Fruit fly (Drosophila melanogaster) whole organism, wandering third instar larva: Measurements from ENCODE around the gene Pisd.

Experiments used
- Abd-B ChIP-seq: fragments of >200 bp; optimal IDR thresholded peaks from 2 replicates; lab custom pipeline; 2017; ENCODE audit warnings: missing biosample characterization, missing genetic modification characterization
- CG32264 ChIP-seq: fragments of 200-800 bp; sonication (Bioruptor generic); optimal IDR thresholded peaks from 2 replicates; lab custom pipeline; 2016; ENCODE audit warnings: missing biosample characterization, missing genetic modification characterization
- CG9705 ChIP-seq: fragments of 200-800 bp; sonication (Bioruptor generic); optimal IDR thresholded peaks from 2 replicates; lab custom pipeline; 2018; ENCODE audit warnings: missing biosample characterization, mild to moderate bottlenecking, missing genetic modification characterization
- CrebA ChIP-seq: fragments of 200-800 bp; sonication (Bioruptor generic); optimal IDR thresholded peaks from 2 replicates; lab custom pipeline; 2016; ENCODE audit warnings: missing biosample characterization, mild to moderate bottlenecking, missing genetic modification characterization, borderline replicate concordance
- Dfd ChIP-seq: fragments of >200 bp; optimal IDR thresholded peaks from 2 replicates; lab custom pipeline; 2017; ENCODE audit warnings: missing biosample characterization, missing genetic modification characterization
- Dif ChIP-seq: fragments of 200-275, 200-300 bp; sonication (Bioruptor generic); optimal IDR thresholded peaks from 2 replicates; lab custom pipeline; 2018; ENCODE audit warnings: missing biosample characterization, missing genetic modification characterization; ENCODE audit not compliant: partially characterized antibody
- GATAd ChIP-seq: sonication (Bioruptor generic); optimal IDR thresholded peaks from 2 replicates; lab custom pipeline; 2016; ENCODE audit warnings: missing biosample characterization, missing genetic modification characterization
- HLH106 ChIP-seq: fragments of 200-800 bp; optimal IDR thresholded peaks from 3 replicates; lab custom pipeline; 2019; ENCODE audit warnings: missing biosample characterization, mild to moderate bottlenecking, missing genetic modification characterization, moderate library complexity
- Hnf4 ChIP-seq: fragments of 200-800 bp; sonication (Bioruptor generic); optimal IDR thresholded peaks from 2 replicates; lab custom pipeline; 2016; ENCODE audit warnings: missing biosample characterization, mild to moderate bottlenecking, missing genetic modification characterization
- Hr78 ChIP-seq: fragments of >200 bp; optimal IDR thresholded peaks from 2 replicates; lab custom pipeline; 2017; ENCODE audit warnings: missing biosample characterization, missing genetic modification characterization
- Hr83 ChIP-seq: fragments of 200-300 bp; sonication (Bioruptor generic); optimal IDR thresholded peaks from 2 replicates; lab custom pipeline; 2016; ENCODE audit warnings: missing biosample characterization, mild to moderate bottlenecking, missing genetic modification characterization, moderate library complexity; ENCODE audit not compliant: poor library complexity, severe bottlenecking
- Jra ChIP-seq: sonication (Bioruptor generic); optimal IDR thresholded peaks from 2 replicates; lab custom pipeline; 2016; ENCODE audit warnings: missing biosample characterization, missing genetic modification characterization
- Mio ChIP-seq: sonication (Bioruptor generic); optimal IDR thresholded peaks from 2 replicates; lab custom pipeline; 2016; ENCODE audit warnings: missing biosample characterization, missing genetic modification characterization
- Myc ChIP-seq: fragments of >200 bp; optimal IDR thresholded peaks from 2 replicates; lab custom pipeline; 2017
- N ChIP-seq: fragments of >200 bp; optimal IDR thresholded peaks from 2 replicates; lab custom pipeline; 2018; ENCODE audit warnings: missing biosample characterization, missing external identifiers, missing genetic modification characterization
- Rel ChIP-seq, 2 experiments: fragments of 200-800 bp; sonication (Bioruptor generic) in 1 of 2; optimal IDR thresholded peaks; 2 replicates in 1 of 2; 3 replicates in 1 of 2; lab custom pipeline; 2016 to 2019; ENCODE audit warnings: mild to moderate bottlenecking in 2 of 2, missing biosample characterization in 2 of 2, missing genetic modification characterization in 2 of 2, moderate library complexity in 1 of 2
- Sp1 ChIP-seq: fragments of 200-800 bp; sonication (Bioruptor generic); optimal IDR thresholded peaks from 3 replicates; lab custom pipeline; 2019; ENCODE audit warnings: missing biosample characterization, mild to moderate bottlenecking, missing genetic modification characterization, moderate library complexity
- Vsx2 ChIP-seq: fragments of 200-300, 225-300 bp; sonication (Bioruptor generic); optimal IDR thresholded peaks from 2 replicates; lab custom pipeline; 2018; ENCODE audit warnings: missing biosample characterization, missing genetic modification characterization; ENCODE audit not compliant: partially characterized antibody
- brk ChIP-seq: fragments of 200-800 bp; sonication (Bioruptor generic); optimal IDR thresholded peaks from 2 replicates; lab custom pipeline; 2016; ENCODE audit warnings: missing biosample characterization, mild to moderate bottlenecking, missing genetic modification characterization
- dmrt93B ChIP-seq: fragments of 200-800 bp; sonication (Bioruptor generic); optimal IDR thresholded peaks from 2 replicates; lab custom pipeline; 2018; ENCODE audit warnings: missing biosample characterization, mild to moderate bottlenecking, missing genetic modification characterization
- dsf ChIP-seq: sonication (Bioruptor generic); optimal IDR thresholded peaks from 2 replicates; lab custom pipeline; 2016; ENCODE audit warnings: missing biosample characterization, missing genetic modification characterization, borderline replicate concordance
- foxo ChIP-seq, 2 experiments: fragments of 200-800 bp; sonication (Bioruptor generic); optimal IDR thresholded peaks; 2 replicates in 1 of 2; 3 replicates in 1 of 2; lab custom pipeline; 2016 to 2017; ENCODE audit warnings: missing biosample characterization in 2 of 2, missing genetic modification characterization in 2 of 2
- fru ChIP-seq: fragments of 200-800 bp; sonication (Bioruptor generic); optimal IDR thresholded peaks from 3 replicates; lab custom pipeline; 2016; ENCODE audit warnings: missing biosample characterization, mild to moderate bottlenecking, missing genetic modification characterization
- h ChIP-seq: fragments of 200-800 bp; sonication (Bioruptor generic); optimal IDR thresholded peaks from 3 replicates; lab custom pipeline; 2016; ENCODE audit warnings: missing biosample characterization, mild to moderate bottlenecking, missing genetic modification characterization
- lola ChIP-seq: fragments of >200 bp; optimal IDR thresholded peaks from 2 replicates; lab custom pipeline; 2017; ENCODE audit warnings: missing biosample characterization, missing genetic modification characterization
- pan ChIP-seq: fragments of >200 bp; optimal IDR thresholded peaks from 2 replicates; lab custom pipeline; 2017
- psq ChIP-seq: fragments of 200-800 bp; sonication (Bioruptor generic); optimal IDR thresholded peaks from 3 replicates; lab custom pipeline; 2017; ENCODE audit warnings: missing biosample characterization, mild to moderate bottlenecking, missing genetic modification characterization, moderate library complexity
- sage ChIP-seq: fragments of 200-800 bp; sonication (Bioruptor generic); optimal IDR thresholded peaks from 2 replicates; lab custom pipeline; 2016; ENCODE audit warnings: missing biosample characterization, mild to moderate bottlenecking, missing genetic modification characterization
- sv ChIP-seq: fragments of 200-800 bp; sonication (Bioruptor generic); optimal IDR thresholded peaks from 3 replicates; lab custom pipeline; 2016; ENCODE audit warnings: missing biosample characterization, missing genetic modification characterization
- woc ChIP-seq: sonication (Bioruptor generic); optimal IDR thresholded peaks from 2 replicates; lab custom pipeline; 2016; ENCODE audit warnings: missing biosample characterization, mild to moderate bottlenecking, missing genetic modification characterization

Gene Pisd

dm6 chr3R:24079613-24080012, 29.0 kb downstream of the Pisd start:
- TF ChIP-seq Dfd (peak; percentile 94), Hr83 (GFP tag; lab: Kevin White, UChicago) (no peak), Dif (GFP tag; lab: Kevin White, UChicago) (no peak)

- no peak for TF ChIP-seq sage (GFP tag; lab: Kevin White, UChicago)
- TF ChIP-seq dmrt93B (GFP tag; lab: Kevin White, UChicago): no peak
- TF ChIP-seq Rel (GFP tag; optimal IDR thresholded peaks at IDR 0.05; lab: Kevin White, UChicago): no peak
- TF ChIP-seq Rel (tag; optimal IDR thresholded peaks at IDR 0.05; lab: Kevin White, UChicago): no peak
- no peak for TF ChIP-seq woc (GFP tag; lab: Kevin White, UChicago)
- TF ChIP-seq h (GFP tag; lab: Kevin White, UChicago): peak; percentile 33
- TF ChIP-seq Hr78 (GFP tag; lab: Kevin White, UChicago): no peak
- no peak for TF ChIP-seq N (GFP tag; lab: Kevin White, UChicago)
- TF ChIP-seq Jra: no peak
- TF ChIP-seq CG32264 (GFP tag; lab: Kevin White, UChicago): no peak
- no peak for TF ChIP-seq psq (GFP tag; lab: Kevin White, UChicago)
- no peak for TF ChIP-seq sv (GFP tag; lab: Kevin White, UChicago)
- no peak for TF ChIP-seq Mio (GFP tag; lab: Kevin White, UChicago)
- no peak for TF ChIP-seq Sp1
- no peak for TF ChIP-seq CG9705 (GFP tag; lab: Kevin White, UChicago)
- TF ChIP-seq foxo (GFP tag; optimal IDR thresholded peaks at IDR 0.05; lab: Kevin White, UChicago): no peak
- TF ChIP-seq GATAd (GFP tag; lab: Kevin White, UChicago): no peak
- no peak for TF ChIP-seq lola (GFP tag; lab: Kevin White, UChicago)
- TF ChIP-seq Hnf4 (GFP tag; lab: Kevin White, UChicago): no peak
- TF ChIP-seq CrebA (GFP tag; lab: Kevin White, UChicago): peak; percentile 66
- no peak for TF ChIP-seq HLH106 (tag; lab: Kevin White, UChicago)
- no peak for TF ChIP-seq Vsx2 (GFP tag; lab: Kevin White, UChicago)
- peak; percentile 34 for TF ChIP-seq brk
- no peak for TF ChIP-seq Dif (GFP tag; lab: Kevin White, UChicago)
- TF ChIP-seq dsf: no peak
- no peak for TF ChIP-seq Abd-B (GFP tag; lab: Kevin White, UChicago)
Measured at dm6 chr3R:24084975-24085374, 34.4 kb downstream of the Pisd start.

- TF ChIP-seq Hnf4 (GFP tag; lab: Kevin White, UChicago): no peak
- TF ChIP-seq lola (GFP tag; lab: Kevin White, UChicago): no peak
- TF ChIP-seq fru: no peak
- no peak for TF ChIP-seq Jra
- TF ChIP-seq dmrt93B (GFP tag; lab: Kevin White, UChicago): no peak
- no peak for TF ChIP-seq Rel (GFP tag; optimal IDR thresholded peaks at IDR 0.05; lab: Kevin White, UChicago)
- TF ChIP-seq Rel (tag; optimal IDR thresholded peaks at IDR 0.05; lab: Kevin White, UChicago): peak; percentile 5
- no peak for TF ChIP-seq HLH106 (tag; lab: Kevin White, UChicago)
- TF ChIP-seq dsf: no peak
Measured at dm6 chr3R:24090143-24090542, 39.6 kb downstream of the Pisd start.

dm6 chr3R:24091653-24092052, 41.1 kb downstream of the Pisd start:
- no peak for TF ChIP-seq foxo (GFP tag; optimal IDR thresholded peaks at IDR 0.05; lab: Kevin White, UChicago)
- no peak for TF ChIP-seq Sp1

dm6 chr3R:24092590-24093151, 42.1 kb downstream of the Pisd start:
- TF ChIP-seq Myc (lab: Kevin White, UChicago) (no peak), psq (GFP tag; lab: Kevin White, UChicago) (peak; percentile 61), pan (lab: Kevin White, UChicago) (no peak)

dm6 chr3R:24093430-24093829, 42.8 kb downstream of the Pisd start:
- TF ChIP-seq CrebA (GFP tag; lab: Kevin White, UChicago) (no peak), lola (GFP tag; lab: Kevin White, UChicago) (no peak), Abd-B (GFP tag; lab: Kevin White, UChicago) (no peak), Dfd (no peak), GATAd (GFP tag; lab: Kevin White, UChicago) (no peak), Hr83 (GFP tag; lab: Kevin White, UChicago) (no peak)
- TF ChIP-seq, all 38 proteins: peak for 0
